Fruit fly (Drosophila melanogaster) whole organism, prepupa: ENCODE results near the gene CG9674.

Experiments used
- Blimp-1 ChIP-seq: fragments of 200-800 bp; sonication (Bioruptor generic); optimal IDR thresholded peaks from 3 replicates; lab custom pipeline; 2017; ENCODE audit warnings: missing biosample characterization, missing genetic modification characterization, mild to moderate bottlenecking, moderate library complexity, missing genetic modification reagents
- CG10669 ChIP-seq: fragments of 200-800 bp; sonication (Bioruptor generic); optimal IDR thresholded peaks from 3 replicates; lab custom pipeline; 2018; ENCODE audit warnings: missing biosample characterization, mild to moderate bottlenecking, missing genetic modification characterization, moderate library complexity
- CG11762 ChIP-seq: fragments of 200-800 bp; sonication (Bioruptor generic); optimal IDR thresholded peaks from 3 replicates; lab custom pipeline; 2016; ENCODE audit warnings: missing biosample characterization, missing genetic modification characterization; ENCODE audit not compliant: insufficient read depth
- CG31627 ChIP-seq: fragments of 200-800 bp; sonication (Bioruptor generic); optimal IDR thresholded peaks from 3 replicates; lab custom pipeline; 2016; ENCODE audit warnings: missing biosample characterization, missing genetic modification characterization
- CG6792 ChIP-seq: fragments of 200-800 bp; sonication (Bioruptor generic); optimal IDR thresholded peaks from 3 replicates; lab custom pipeline; 2016; ENCODE audit warnings: missing biosample characterization, missing genetic modification characterization
- Eip75B ChIP-seq: fragments of 200-800 bp; sonication (Bioruptor generic); optimal IDR thresholded peaks from 3 replicates; lab custom pipeline; 2016; ENCODE audit warnings: missing biosample characterization, missing genetic modification characterization
- dsx ChIP-seq: fragments of 200-800 bp; optimal IDR thresholded peaks from 3 replicates; lab custom pipeline; 2019; ENCODE audit warnings: missing biosample characterization, mild to moderate bottlenecking, missing genetic modification characterization, moderate library complexity; ENCODE audit not compliant: poor library complexity, severe bottlenecking
- vri ChIP-seq: fragments of 200-800 bp; sonication (Bioruptor generic); optimal IDR thresholded peaks from 3 replicates; lab custom pipeline; 2016; ENCODE audit warnings: missing biosample characterization, mild to moderate bottlenecking, missing genetic modification characterization

The CG9674 gene

DNA sequence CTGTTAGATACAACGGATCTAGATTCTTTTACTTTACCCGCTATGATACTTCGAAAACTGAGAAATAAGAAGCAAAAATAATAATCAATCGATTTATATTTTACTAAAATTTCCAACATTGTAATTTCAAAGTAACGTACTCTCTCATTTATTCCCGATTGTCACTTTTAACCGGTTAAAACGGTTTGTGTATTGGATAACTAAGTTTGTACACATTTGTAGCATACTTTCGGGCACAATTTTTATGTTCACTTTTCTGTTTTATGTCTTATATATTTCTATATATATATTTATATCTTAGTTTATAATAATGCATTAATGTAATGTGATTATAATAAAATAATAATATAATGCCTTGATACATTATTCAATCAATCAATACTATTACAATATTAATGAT lies 65.9 kb downstream of the CG9674 start:
- no peak for TF ChIP-seq CG10669 (GFP tag; lab: Kevin White, UChicago)
- TF ChIP-seq CG6792 (GFP tag; lab: Kevin White, UChicago), result no peak
- TF ChIP-seq dsx, result peak; percentile 46
- no peak for TF ChIP-seq Eip75B (GFP tag; lab: Kevin White, UChicago)
- no peak for TF ChIP-seq CG31627 (GFP tag; lab: Kevin White, UChicago)
- no peak for TF ChIP-seq vri
- no peak for TF ChIP-seq CG11762 (GFP tag; lab: Kevin White, UChicago)
- TF ChIP-seq Blimp-1 (GFP tag; lab: Kevin White, UChicago), result no peak
